Fruit fly (Drosophila melanogaster) Kc167 (cell line): ENCODE results near the gene CG9391.

Source experiments
- Sin3A ChIP-seq: fragments of >200 bp; optimal IDR thresholded peaks from 2 replicates; lab custom pipeline; 2018; ENCODE audit warnings: missing external identifiers
- h ChIP-seq: fragments of >200 bp; optimal IDR thresholded peaks from 3 replicates; lab custom pipeline; 2018; ENCODE audit warnings: missing external identifiers
- psq ChIP-seq: fragments of >200 bp; optimal IDR thresholded peaks from 2 replicates; lab custom pipeline; 2017; ENCODE audit warnings: missing external identifiers
- ttk ChIP-seq: sonication (Bioruptor generic); optimal IDR thresholded peaks from 2 replicates; lab custom pipeline; 2017; ENCODE audit warnings: missing external identifiers

DNA sequence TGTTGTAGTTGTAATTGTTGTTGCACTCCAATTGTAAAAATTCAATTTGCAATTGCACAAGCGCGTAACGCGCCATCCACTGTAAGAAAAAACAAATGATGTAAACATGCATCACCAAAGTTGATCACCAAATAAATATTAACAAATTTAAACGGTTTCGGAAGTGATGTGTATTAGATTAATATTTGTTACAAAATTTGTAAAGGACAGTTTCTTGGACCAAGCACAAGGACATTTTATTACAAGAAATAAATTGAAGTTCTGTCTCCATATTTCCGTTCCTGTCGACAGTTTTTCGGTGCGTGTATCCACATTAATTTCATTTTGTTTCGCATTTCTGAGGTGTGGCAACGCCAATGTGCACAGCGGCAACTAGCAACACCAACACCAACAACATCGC lies 38.4 kb downstream of the CG9391 start:
- TF ChIP-seq h (lab: Kevin White, UChicago): no peak
- no peak for TF ChIP-seq psq (lab: Kevin White, UChicago)
- no peak for TF ChIP-seq ttk (lab: Kevin White, UChicago)
- no peak for TF ChIP-seq Sin3A (lab: Kevin White, UChicago)
